Worm (Caenorhabditis elegans): ENCODE measurements around the gene Y9C12A.1.

DNA sequence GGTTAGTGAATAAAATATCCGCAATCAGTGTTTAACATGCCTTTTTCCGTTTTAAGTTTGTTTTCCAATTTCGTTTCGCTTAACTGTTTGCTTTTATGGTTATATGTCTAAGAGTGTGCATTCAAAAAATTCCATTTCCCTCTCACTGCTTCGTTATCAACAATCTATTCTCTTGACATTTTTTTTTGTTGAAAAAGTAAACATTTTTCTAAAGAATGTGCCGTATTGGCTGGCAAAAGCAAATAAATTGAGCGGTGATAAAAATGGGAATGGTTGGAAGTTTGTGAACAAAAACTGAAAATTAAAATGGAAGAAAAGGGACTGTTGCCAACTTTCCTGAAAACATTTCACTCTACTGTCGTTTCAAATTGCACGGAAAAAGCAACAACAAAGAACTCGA lies 31.0 kb downstream of the Y9C12A.1 start:
- no peak for TF ChIP-seq ces-1 (GFP tag; optimal IDR thresholded peaks at IDR 0.05)
- no peak for TF ChIP-seq attf-4 (tag; optimal IDR thresholded peaks at IDR 0.05)
- TF ChIP-seq daf-19 (GFP tag; conservative IDR thresholded peaks at IDR 0.05), result no peak
- TF ChIP-seq nhr-111 (GFP tag; optimal IDR thresholded peaks at IDR 0.05), result no peak
- TF ChIP-seq dpl-1 (GFP tag; optimal IDR thresholded peaks at IDR 0.05), result no peak
- no peak for TF ChIP-seq skn-1 (tag; optimal IDR thresholded peaks at IDR 0.05)
- TF ChIP-seq mep-1 (tag; optimal IDR thresholded peaks at IDR 0.05), result peak; percentile 36
- TF ChIP-seq aly-2 (tag; optimal IDR thresholded peaks at IDR 0.05), result no peak
- no peak for TF ChIP-seq pha-4 (GFP tag; IDR thresholded peaks at IDR 0.05)
- TF ChIP-seq pha-4 (tag; optimal IDR thresholded peaks at IDR 0.05), result no peak
- no peak for TF ChIP-seq nhr-10 (tag; optimal IDR thresholded peaks at IDR 0.05)
